Fruit fly (Drosophila melanogaster): ENCODE data around the gene CG33493.

DNA sequence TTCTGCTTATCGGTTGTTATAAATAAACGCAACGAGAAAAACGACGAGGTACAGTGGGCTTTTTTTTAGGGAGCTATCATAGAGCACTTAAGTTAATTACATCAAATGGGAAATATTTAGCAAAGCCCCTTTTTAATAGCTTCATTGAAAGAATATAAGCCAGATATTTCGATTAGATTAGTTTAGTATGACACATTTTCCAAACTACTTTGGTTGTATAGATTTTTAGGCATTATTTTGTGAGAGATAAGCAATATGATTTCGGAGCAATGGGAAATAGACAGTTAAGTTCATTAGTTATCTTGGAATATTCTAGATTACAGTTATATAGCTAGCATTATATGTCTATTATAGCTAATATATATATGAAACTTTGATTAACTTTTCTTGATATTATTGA, 12.8 kb downstream of the CG33493 start:
- TF ChIP-seq Lim3 (GFP tag; IDR thresholded peaks at IDR 0.05) (no peak), Dad (GFP tag; optimal IDR thresholded peaks at IDR 0.05) (no peak), croc (GFP tag; conservative IDR thresholded peaks at IDR 0.05) (no peak), Jarid2 (GFP tag; optimal IDR thresholded peaks at IDR 0.05) (no peak), CG12155 (GFP tag; optimal IDR thresholded peaks at IDR 0.05) (no peak), unc-4 (GFP tag; IDR thresholded peaks at IDR 0.05; ENCODE audit: partially characterized antibody) (no peak), Tbp (GFP tag; optimal IDR thresholded peaks at IDR 0.05) (no peak), esg (GFP tag; conservative IDR thresholded peaks at IDR 0.05) (no peak), ase (GFP tag; IDR thresholded peaks at IDR 0.05) (no peak), gfzf (GFP tag; optimal IDR thresholded peaks at IDR 0.05) (no peak), sna (GFP tag; IDR thresholded peaks at IDR 0.05; ENCODE audit: partially characterized antibody) (no peak), tll (GFP tag; optimal IDR thresholded peaks at IDR 0.05) (no peak), Rfx (GFP tag; IDR thresholded peaks at IDR 0.05) (no peak), CG11456 (GFP tag; IDR thresholded peaks at IDR 0.05) (no peak)

Measured in whole organism, embryonic.